Fruit fly (Drosophila melanogaster) whole organism, wandering third instar larva: Measurements from ENCODE around the gene CG6144.

Source experiments
- Abd-B ChIP-seq: fragments of >200 bp; optimal IDR thresholded peaks from 2 replicates; lab custom pipeline; 2017; ENCODE audit warnings: missing biosample characterization, missing genetic modification characterization
- CG9705 ChIP-seq: fragments of 200-800 bp; sonication (Bioruptor generic); optimal IDR thresholded peaks from 2 replicates; lab custom pipeline; 2018; ENCODE audit warnings: missing biosample characterization, mild to moderate bottlenecking, missing genetic modification characterization
- CrebA ChIP-seq: fragments of 200-800 bp; sonication (Bioruptor generic); optimal IDR thresholded peaks from 2 replicates; lab custom pipeline; 2016; ENCODE audit warnings: missing biosample characterization, mild to moderate bottlenecking, missing genetic modification characterization, borderline replicate concordance
- Dfd ChIP-seq: fragments of >200 bp; optimal IDR thresholded peaks from 2 replicates; lab custom pipeline; 2017; ENCODE audit warnings: missing biosample characterization, missing genetic modification characterization
- Dif ChIP-seq: fragments of 200-275, 200-300 bp; sonication (Bioruptor generic); optimal IDR thresholded peaks from 2 replicates; lab custom pipeline; 2018; ENCODE audit warnings: missing biosample characterization, missing genetic modification characterization; ENCODE audit not compliant: partially characterized antibody
- GATAd ChIP-seq: sonication (Bioruptor generic); optimal IDR thresholded peaks from 2 replicates; lab custom pipeline; 2016; ENCODE audit warnings: missing biosample characterization, missing genetic modification characterization
- HLH106 ChIP-seq: fragments of 200-800 bp; optimal IDR thresholded peaks from 3 replicates; lab custom pipeline; 2019; ENCODE audit warnings: missing biosample characterization, mild to moderate bottlenecking, missing genetic modification characterization, moderate library complexity
- Hr78 ChIP-seq: fragments of >200 bp; optimal IDR thresholded peaks from 2 replicates; lab custom pipeline; 2017; ENCODE audit warnings: missing biosample characterization, missing genetic modification characterization
- Hr83 ChIP-seq: fragments of 200-300 bp; sonication (Bioruptor generic); optimal IDR thresholded peaks from 2 replicates; lab custom pipeline; 2016; ENCODE audit warnings: missing biosample characterization, mild to moderate bottlenecking, missing genetic modification characterization, moderate library complexity; ENCODE audit not compliant: poor library complexity, severe bottlenecking
- Jra ChIP-seq: sonication (Bioruptor generic); optimal IDR thresholded peaks from 2 replicates; lab custom pipeline; 2016; ENCODE audit warnings: missing biosample characterization, missing genetic modification characterization
- Mio ChIP-seq: sonication (Bioruptor generic); optimal IDR thresholded peaks from 2 replicates; lab custom pipeline; 2016; ENCODE audit warnings: missing biosample characterization, missing genetic modification characterization
- N ChIP-seq: fragments of >200 bp; optimal IDR thresholded peaks from 2 replicates; lab custom pipeline; 2018; ENCODE audit warnings: missing biosample characterization, missing external identifiers, missing genetic modification characterization
- OdsH ChIP-seq: fragments of 200-800 bp; sonication (Bioruptor generic); optimal IDR thresholded peaks from 2 replicates; lab custom pipeline; 2016; ENCODE audit warnings: missing biosample characterization, mild to moderate bottlenecking, missing genetic modification characterization
- Rel ChIP-seq, 2 experiments: fragments of 200-800 bp; sonication (Bioruptor generic) in 1 of 2; optimal IDR thresholded peaks; 2 replicates in 1 of 2; 3 replicates in 1 of 2; lab custom pipeline; 2016 to 2019; ENCODE audit warnings: mild to moderate bottlenecking in 2 of 2, missing biosample characterization in 2 of 2, missing genetic modification characterization in 2 of 2, moderate library complexity in 1 of 2
- dl ChIP-seq, 2 experiments: fragments of 175-275, 200-275 bp in 1 of 2; fragments of 200-275 bp in 1 of 2; sonication (Bioruptor generic); optimal IDR thresholded peaks; lab custom pipeline; 2018; ENCODE audit warnings: mild to moderate bottlenecking in 2 of 2, missing biosample characterization in 2 of 2, missing genetic modification characterization in 2 of 2, moderate library complexity in 2 of 2; ENCODE audit not compliant: partially characterized antibody in 2 of 2, insufficient read depth in 1 of 2
- dmrt93B ChIP-seq: fragments of 200-800 bp; sonication (Bioruptor generic); optimal IDR thresholded peaks from 2 replicates; lab custom pipeline; 2018; ENCODE audit warnings: missing biosample characterization, mild to moderate bottlenecking, missing genetic modification characterization
- dsf ChIP-seq: sonication (Bioruptor generic); optimal IDR thresholded peaks from 2 replicates; lab custom pipeline; 2016; ENCODE audit warnings: missing biosample characterization, missing genetic modification characterization, borderline replicate concordance
- ey ChIP-seq: fragments of 200-800 bp; sonication (Bioruptor generic); optimal IDR thresholded peaks from 2 replicates; lab custom pipeline; 2016; ENCODE audit warnings: missing biosample characterization, missing genetic modification characterization
- foxo ChIP-seq, 2 experiments: fragments of 200-800 bp; sonication (Bioruptor generic); optimal IDR thresholded peaks; 2 replicates in 1 of 2; 3 replicates in 1 of 2; lab custom pipeline; 2016 to 2017; ENCODE audit warnings: missing biosample characterization in 2 of 2, missing genetic modification characterization in 2 of 2
- fru ChIP-seq: fragments of 200-800 bp; sonication (Bioruptor generic); optimal IDR thresholded peaks from 3 replicates; lab custom pipeline; 2016; ENCODE audit warnings: missing biosample characterization, mild to moderate bottlenecking, missing genetic modification characterization
- h ChIP-seq: fragments of 200-800 bp; sonication (Bioruptor generic); optimal IDR thresholded peaks from 3 replicates; lab custom pipeline; 2016; ENCODE audit warnings: missing biosample characterization, mild to moderate bottlenecking, missing genetic modification characterization
- jim ChIP-seq: fragments of 175-275, 200-325 bp; sonication (Bioruptor generic); optimal IDR thresholded peaks from 2 replicates; lab custom pipeline; 2016; ENCODE audit warnings: missing biosample characterization, mild to moderate bottlenecking, missing genetic modification characterization
- pan ChIP-seq: fragments of >200 bp; optimal IDR thresholded peaks from 2 replicates; lab custom pipeline; 2017
- psq ChIP-seq: fragments of 200-800 bp; sonication (Bioruptor generic); optimal IDR thresholded peaks from 3 replicates; lab custom pipeline; 2017; ENCODE audit warnings: missing biosample characterization, mild to moderate bottlenecking, missing genetic modification characterization, moderate library complexity
- rgr ChIP-seq: fragments of 200-800 bp; sonication (Bioruptor generic); optimal IDR thresholded peaks from 3 replicates; lab custom pipeline; 2016; ENCODE audit warnings: missing biosample characterization, mild to moderate bottlenecking, missing genetic modification characterization
- sage ChIP-seq: fragments of 200-800 bp; sonication (Bioruptor generic); optimal IDR thresholded peaks from 2 replicates; lab custom pipeline; 2016; ENCODE audit warnings: missing biosample characterization, mild to moderate bottlenecking, missing genetic modification characterization
- sv ChIP-seq: fragments of 200-800 bp; sonication (Bioruptor generic); optimal IDR thresholded peaks from 3 replicates; lab custom pipeline; 2016; ENCODE audit warnings: missing biosample characterization, missing genetic modification characterization
- tai ChIP-seq: sonication (Bioruptor generic); optimal IDR thresholded peaks from 2 replicates; lab custom pipeline; 2016; ENCODE audit warnings: missing biosample characterization, missing genetic modification characterization
- woc ChIP-seq: sonication (Bioruptor generic); optimal IDR thresholded peaks from 2 replicates; lab custom pipeline; 2016; ENCODE audit warnings: missing biosample characterization, mild to moderate bottlenecking, missing genetic modification characterization

CG6144 gene

DNA sequence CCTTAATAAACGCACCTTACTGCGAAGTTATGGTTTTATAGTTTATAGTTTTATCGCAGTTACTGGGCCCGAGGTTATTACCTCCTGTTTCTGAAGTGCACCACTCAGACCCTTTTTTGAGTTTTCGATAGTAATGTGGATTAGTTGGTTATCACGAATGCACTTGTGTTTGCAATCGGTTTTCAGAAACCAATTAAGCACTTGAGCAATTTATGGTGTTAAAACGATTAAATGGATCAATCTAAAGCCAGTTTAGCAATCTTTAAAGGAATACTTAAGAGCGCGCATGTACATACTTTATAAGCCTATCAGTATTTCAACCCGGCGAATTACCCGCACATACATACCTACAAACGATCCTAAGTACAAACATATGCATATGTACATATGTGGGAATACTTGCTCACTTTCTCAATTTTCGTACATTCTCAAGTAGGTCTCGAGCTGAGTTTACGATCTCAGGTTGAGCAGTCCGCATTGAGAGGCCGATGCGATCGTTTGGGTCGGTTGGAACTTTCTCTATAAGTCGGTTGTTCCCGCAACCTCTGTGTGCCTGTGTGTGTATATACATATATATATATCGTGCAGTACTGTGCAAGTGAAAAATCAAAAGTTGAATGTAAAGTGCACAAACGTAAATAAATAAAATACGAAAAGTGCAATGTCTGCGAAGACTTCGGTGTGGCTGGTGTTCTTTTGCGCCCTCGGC is 31.1 kb upstream of the CG6144 start, which contains the start of the genes LManI and LManII:
Gene LManI, minus strand, starts transcription at position 51 of the 709 bp plus-strand sequence.
Gene LManII, plus strand, starts transcription at position 468 of the 709 bp plus-strand sequence.
- TF ChIP-seq Mio (GFP tag; lab: Kevin White, UChicago) (no peak), Dif (GFP tag; lab: Kevin White, UChicago) (peak; percentile 60), GATAd (GFP tag; lab: Kevin White, UChicago) (no peak)

DNA sequence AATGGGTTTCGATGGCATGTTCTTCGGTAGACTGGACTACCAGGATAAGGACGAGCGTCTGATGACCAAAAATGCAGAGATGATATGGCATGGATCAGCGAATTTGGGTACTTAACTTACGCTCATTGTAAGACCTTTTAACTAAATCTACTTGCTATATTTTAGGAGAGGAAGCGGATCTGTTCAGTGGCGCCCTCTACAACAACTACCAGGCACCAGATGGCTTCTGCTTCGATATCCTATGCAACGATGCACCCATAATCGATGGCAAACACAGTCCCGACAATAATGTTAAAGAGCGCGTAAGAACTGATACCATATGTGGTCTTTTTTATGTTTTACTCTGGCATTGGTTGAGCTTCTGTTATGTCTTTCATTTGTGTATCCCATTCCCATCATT is 29.5 kb upstream of the CG6144 start:
- TF ChIP-seq rgr (GFP tag; lab: Kevin White, UChicago) (no peak), OdsH (no peak), Mio (GFP tag; lab: Kevin White, UChicago) (no peak), Jra (GFP tag; lab: Kevin White, UChicago) (no peak), dl (GFP tag; optimal IDR thresholded peaks at IDR 0.05; lab: Kevin White, UChicago; ENCODE audit: insufficient read depth in 1 of 2, partially characterized antibody in 2 of 2) (no peak), sv (no peak), Abd-B (GFP tag; lab: Kevin White, UChicago) (no peak), ey (GFP tag; lab: Kevin White, UChicago) (no peak)

DNA sequence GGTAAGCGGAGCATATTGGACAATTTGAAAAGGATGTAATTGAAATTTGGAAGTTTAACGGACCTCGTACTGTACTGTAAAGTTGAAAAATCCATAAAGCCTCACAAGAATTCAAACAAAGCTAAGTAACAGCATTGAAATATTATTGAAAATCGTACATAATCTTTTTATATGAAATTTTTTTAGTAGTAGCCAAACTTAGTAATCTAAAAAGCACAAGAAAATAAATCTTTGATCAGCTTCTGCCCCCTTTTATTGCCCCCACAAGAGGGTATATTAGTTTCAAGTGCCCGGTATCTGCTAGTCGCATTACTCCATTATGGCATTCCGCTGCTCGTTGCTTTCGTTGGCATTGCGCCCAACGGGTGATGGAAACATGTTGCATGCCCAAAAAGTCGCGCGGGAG is 21.6 kb upstream of the CG6144 start:
- TF ChIP-seq sv = peak; percentile 2
- TF ChIP-seq h (GFP tag; lab: Kevin White, UChicago) = no peak
- TF ChIP-seq Hr83 (GFP tag; lab: Kevin White, UChicago) = no peak
- TF ChIP-seq Rel (GFP tag; optimal IDR thresholded peaks at IDR 0.05; lab: Kevin White, UChicago) = no peak
- TF ChIP-seq Rel (tag; optimal IDR thresholded peaks at IDR 0.05; lab: Kevin White, UChicago) = no peak

DNA sequence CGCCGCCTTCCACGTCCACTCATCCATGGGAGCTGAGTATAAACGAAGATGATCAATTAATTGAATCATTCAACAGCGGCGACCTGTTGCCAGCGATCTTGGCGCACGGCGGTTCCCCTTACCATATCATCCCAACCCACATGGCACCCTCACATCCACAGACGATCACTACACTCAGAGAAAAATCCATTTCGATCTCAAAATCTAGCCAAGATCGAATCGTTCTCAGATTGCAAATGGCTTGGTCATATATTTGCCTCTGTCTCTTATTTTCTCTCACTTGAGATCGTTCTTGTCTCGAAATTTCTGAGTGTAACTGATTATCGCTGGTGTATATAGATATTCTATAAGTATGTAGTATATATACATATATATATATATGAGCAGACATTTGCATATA is 20.1 kb upstream of the CG6144 start:
- peak; percentile 55 for TF ChIP-seq h (GFP tag; lab: Kevin White, UChicago)
- no peak for TF ChIP-seq Rel (GFP tag; optimal IDR thresholded peaks at IDR 0.05; lab: Kevin White, UChicago)
- no peak for TF ChIP-seq Rel (tag; optimal IDR thresholded peaks at IDR 0.05; lab: Kevin White, UChicago)
- peak; percentile 22 for TF ChIP-seq sv
- TF ChIP-seq foxo (GFP tag; optimal IDR thresholded peaks at IDR 0.05; lab: Kevin White, UChicago) = peak in 1 of 2 experiments; percentile 45
- peak; percentile 24 for TF ChIP-seq dmrt93B (GFP tag; lab: Kevin White, UChicago)
- no peak for TF ChIP-seq dl (GFP tag; optimal IDR thresholded peaks at IDR 0.05; lab: Kevin White, UChicago; ENCODE audit: insufficient read depth in 1 of 2, partially characterized antibody in 2 of 2)
- no peak for TF ChIP-seq tai (GFP tag; lab: Kevin White, UChicago)
- TF ChIP-seq rgr (GFP tag; lab: Kevin White, UChicago) = peak; percentile 36
- TF ChIP-seq HLH106 (tag; lab: Kevin White, UChicago) = peak; percentile 54
- peak; percentile 2 for TF ChIP-seq fru

DNA sequence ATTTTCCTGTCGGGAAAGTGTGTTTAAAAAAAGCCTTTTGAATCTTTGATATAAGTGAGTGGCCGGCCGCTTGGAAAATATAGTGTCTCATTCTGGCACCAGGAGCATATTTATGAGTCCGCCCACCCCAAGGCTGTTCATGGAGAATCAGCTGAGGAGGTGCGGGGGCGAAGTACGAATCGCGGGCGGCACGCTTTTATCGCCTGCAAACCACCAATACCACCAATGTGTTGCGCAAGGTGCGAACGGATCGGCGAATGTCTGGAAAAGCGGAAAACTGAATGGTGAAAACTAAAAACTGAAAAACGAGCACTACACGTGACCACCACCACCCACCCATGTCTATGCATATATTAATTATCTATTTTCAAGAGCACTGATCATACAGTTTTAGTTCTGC is 19.5 kb upstream of the CG6144 start:
- TF ChIP-seq pan (lab: Kevin White, UChicago) (no peak), sv (no peak), dsf (GFP tag; lab: Kevin White, UChicago) (no peak), jim (GFP tag; lab: Kevin White, UChicago) (no peak), tai (GFP tag; lab: Kevin White, UChicago) (no peak), ey (GFP tag; lab: Kevin White, UChicago) (no peak), OdsH (no peak), foxo (GFP tag; optimal IDR thresholded peaks at IDR 0.05; lab: Kevin White, UChicago) (no peak)
- TF ChIP-seq, all 38 proteins: peak for 0

DNA sequence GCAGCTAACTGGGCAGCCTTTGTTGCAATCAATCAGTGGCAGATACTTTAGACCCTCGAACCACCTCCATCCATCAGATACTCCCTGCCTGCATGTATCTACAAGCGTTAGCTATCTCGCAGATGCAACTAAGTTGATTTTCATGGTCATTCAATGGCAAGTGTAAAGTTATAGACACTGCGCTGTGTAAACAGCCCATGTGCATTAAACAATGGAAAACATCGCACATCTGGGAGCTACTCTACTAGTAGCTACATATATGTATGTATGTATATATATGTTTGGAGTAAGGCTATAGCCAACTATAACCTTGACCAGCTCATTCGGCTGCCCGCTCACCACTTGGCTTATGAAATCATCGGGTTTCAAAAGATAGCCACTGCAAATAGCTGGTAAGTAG is 18.3 kb upstream of the CG6144 start:
- no peak for TF ChIP-seq Dif (GFP tag; lab: Kevin White, UChicago)
- TF ChIP-seq Hr78 = no peak
- no peak for TF ChIP-seq psq (GFP tag; lab: Kevin White, UChicago)
- no peak for TF ChIP-seq foxo (GFP tag; optimal IDR thresholded peaks at IDR 0.05; lab: Kevin White, UChicago)
- no peak for TF ChIP-seq woc (GFP tag; lab: Kevin White, UChicago)
- no peak for TF ChIP-seq Dfd
- no peak for TF ChIP-seq Abd-B (GFP tag; lab: Kevin White, UChicago)
- TF ChIP-seq dsf (GFP tag; lab: Kevin White, UChicago) = no peak
- no peak for TF ChIP-seq CrebA (GFP tag; lab: Kevin White, UChicago)
- no peak for TF ChIP-seq sage (GFP tag; lab: Kevin White, UChicago)
- no peak for TF ChIP-seq GATAd (GFP tag; lab: Kevin White, UChicago)
- no peak for TF ChIP-seq N (GFP tag; lab: Kevin White, UChicago)
- no peak for TF ChIP-seq rgr (GFP tag; lab: Kevin White, UChicago)
- TF ChIP-seq h (GFP tag; lab: Kevin White, UChicago) = no peak
- no peak for TF ChIP-seq pan (lab: Kevin White, UChicago)
- TF ChIP-seq dmrt93B (GFP tag; lab: Kevin White, UChicago) = no peak
- no peak for TF ChIP-seq OdsH
- TF ChIP-seq sv = no peak
- no peak for TF ChIP-seq Rel (GFP tag; optimal IDR thresholded peaks at IDR 0.05; lab: Kevin White, UChicago)
- TF ChIP-seq Rel (tag; optimal IDR thresholded peaks at IDR 0.05; lab: Kevin White, UChicago) = no peak
- TF ChIP-seq CG9705 (GFP tag; lab: Kevin White, UChicago) = no peak
